Worm (Caenorhabditis elegans): Measurements from ENCODE around the gene B0272.4.
A peak's percentile ranks its signal among the peaks of the same experiment; 100 is the strongest.

B0272.4 gene

DNA sequence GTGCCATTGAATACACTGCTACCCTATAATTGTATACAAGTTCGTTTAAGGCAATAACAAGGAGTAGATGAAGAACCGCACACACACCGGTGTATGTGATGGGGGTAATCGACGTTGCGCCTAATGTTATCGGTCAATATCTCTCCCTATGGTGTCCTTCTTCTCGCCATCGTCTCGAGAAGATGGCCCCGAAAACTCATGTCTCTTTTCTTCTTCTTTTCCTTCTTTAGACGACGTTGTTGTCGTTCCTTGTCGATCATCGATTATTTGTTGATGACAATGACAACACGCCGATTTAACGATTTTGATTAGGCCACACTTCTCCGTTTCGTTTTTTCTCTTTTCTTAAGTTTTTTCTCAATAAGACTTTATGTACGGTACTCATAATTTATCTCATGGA, 19.1 kb upstream of the B0272.4 start:
- no peak for TF ChIP-seq T22C8.4 (GFP tag; IDR thresholded peaks at IDR 0.05)
- TF ChIP-seq med-1 (GFP tag; optimal IDR thresholded peaks at IDR 0.05; ENCODE audit: insufficient read depth) = no peak
- TF ChIP-seq tab-1 (GFP tag; IDR thresholded peaks at IDR 0.05) = no peak
- no peak for TF ChIP-seq ref-1 (GFP tag; conservative IDR thresholded peaks at IDR 0.05)

DNA sequence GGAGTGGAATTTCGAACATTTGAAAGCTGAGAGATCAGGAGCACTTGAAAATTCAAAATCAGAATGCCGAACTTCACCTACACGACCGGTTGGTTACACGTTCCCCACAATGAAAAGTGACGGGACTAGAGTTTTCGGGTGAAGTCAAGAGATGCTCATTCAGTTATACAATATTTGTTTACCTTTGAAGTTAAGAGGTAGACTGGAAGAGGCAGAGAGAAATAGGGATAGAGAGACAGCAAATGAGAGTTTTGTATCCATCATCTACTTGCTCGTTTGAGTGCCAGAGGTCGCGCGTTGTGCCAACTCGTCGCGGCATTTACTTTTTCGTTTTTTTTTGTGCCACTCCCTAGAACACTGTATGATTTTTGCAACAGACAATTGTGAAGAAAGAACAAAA, 17.5 kb upstream of the B0272.4 start:
- TF ChIP-seq T22C8.4 (GFP tag; IDR thresholded peaks at IDR 0.05) (no peak), klf-2 (GFP tag; conservative IDR thresholded peaks at IDR 0.05) (no peak), ztf-29 (GFP tag; IDR thresholded peaks at IDR 0.05) (no peak), ref-1 (GFP tag; conservative IDR thresholded peaks at IDR 0.05) (no peak), cog-1 (tag; optimal IDR thresholded peaks at IDR 0.05) (no peak), med-1 (GFP tag; optimal IDR thresholded peaks at IDR 0.05; ENCODE audit: insufficient read depth) (no peak), ztf-23 (GFP tag; IDR thresholded peaks at IDR 0.05) (no peak)

DNA sequence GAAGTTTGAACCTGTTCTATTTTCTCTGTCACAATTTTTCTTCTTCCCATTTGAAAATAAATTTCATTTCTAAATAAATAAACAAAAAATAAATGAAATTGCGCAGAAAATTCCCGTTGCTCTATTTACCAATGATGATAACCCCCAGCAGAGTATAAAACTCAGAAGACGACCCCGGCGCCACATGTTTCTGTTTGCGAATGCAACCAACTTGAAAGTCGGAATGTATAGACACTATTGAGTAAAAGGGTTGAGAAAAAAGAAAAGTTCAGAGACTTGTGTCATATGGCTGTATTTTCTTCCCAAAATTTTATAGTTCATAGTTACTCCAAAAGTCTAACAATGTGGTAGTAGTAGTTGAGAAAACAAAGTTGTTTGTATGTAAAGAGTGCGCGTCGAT, 16.6 kb upstream of the B0272.4 start:
- TF ChIP-seq ref-1 (GFP tag; conservative IDR thresholded peaks at IDR 0.05) (no peak), cog-1 (tag; optimal IDR thresholded peaks at IDR 0.05) (no peak), ztf-23 (GFP tag; IDR thresholded peaks at IDR 0.05) (no peak), klf-2 (GFP tag; conservative IDR thresholded peaks at IDR 0.05) (no peak), ztf-29 (GFP tag; IDR thresholded peaks at IDR 0.05) (no peak), tab-1 (GFP tag; IDR thresholded peaks at IDR 0.05) (no peak)

DNA sequence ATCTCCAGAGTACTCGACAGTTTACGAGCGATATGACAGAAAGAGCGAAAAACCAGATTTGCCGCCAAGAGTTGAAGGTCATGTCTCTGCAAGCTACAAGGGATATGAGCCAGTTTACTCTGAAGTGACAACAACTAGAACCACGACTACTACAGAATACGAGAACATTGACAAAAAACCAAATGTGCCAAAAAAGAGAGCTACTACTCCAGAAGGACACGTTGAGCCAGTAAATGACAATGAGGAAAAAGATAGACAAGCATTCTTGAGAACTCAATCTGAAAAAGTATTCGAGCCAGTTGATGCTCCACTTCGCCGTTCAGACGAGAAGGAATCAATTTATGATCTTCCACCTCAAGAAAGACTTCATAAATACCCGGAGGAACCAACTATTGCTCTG, 10.9 kb upstream of the B0272.4 start:
- TF ChIP-seq ztf-23 (GFP tag; IDR thresholded peaks at IDR 0.05) (no peak), tab-1 (GFP tag; IDR thresholded peaks at IDR 0.05) (no peak), flt-1 (GFP tag; IDR thresholded peaks at IDR 0.05) (no peak), ztf-29 (GFP tag; IDR thresholded peaks at IDR 0.05) (no peak), med-1 (GFP tag; optimal IDR thresholded peaks at IDR 0.05; ENCODE audit: insufficient read depth) (no peak), ref-1 (GFP tag; conservative IDR thresholded peaks at IDR 0.05) (no peak), cog-1 (tag; optimal IDR thresholded peaks at IDR 0.05) (no peak), T22C8.4 (GFP tag; IDR thresholded peaks at IDR 0.05) (no peak), klf-2 (GFP tag; conservative IDR thresholded peaks at IDR 0.05) (no peak)

DNA sequence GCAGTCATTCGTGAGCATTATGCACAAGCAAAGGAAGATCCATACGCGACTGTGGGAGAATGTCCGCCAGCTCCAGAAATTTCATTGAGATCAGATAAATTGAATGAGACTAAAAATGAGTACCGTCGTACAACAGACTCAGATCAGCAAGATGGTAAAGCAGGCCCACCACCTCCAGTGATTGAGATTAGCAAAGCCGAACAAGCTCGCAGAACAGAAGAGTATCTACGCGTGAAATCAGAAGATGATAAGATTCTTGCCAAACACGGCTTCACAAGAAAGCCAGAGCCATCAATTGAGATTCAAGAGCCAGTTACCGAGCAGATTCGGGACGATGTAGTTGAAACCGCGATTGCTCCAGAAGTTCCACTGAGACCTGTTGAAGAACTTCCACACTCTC, 10.3 kb upstream of the B0272.4 start:
- no peak for TF ChIP-seq cog-1 (tag; optimal IDR thresholded peaks at IDR 0.05)
- TF ChIP-seq klf-2 (GFP tag; conservative IDR thresholded peaks at IDR 0.05) = no peak
- no peak for TF ChIP-seq T22C8.4 (GFP tag; IDR thresholded peaks at IDR 0.05)
- no peak for TF ChIP-seq tab-1 (GFP tag; IDR thresholded peaks at IDR 0.05)
- TF ChIP-seq ztf-29 (GFP tag; IDR thresholded peaks at IDR 0.05) = no peak
- no peak for TF ChIP-seq flt-1 (GFP tag; IDR thresholded peaks at IDR 0.05)
- no peak for TF ChIP-seq med-1 (GFP tag; optimal IDR thresholded peaks at IDR 0.05; ENCODE audit: insufficient read depth)
- no peak for TF ChIP-seq ref-1 (GFP tag; conservative IDR thresholded peaks at IDR 0.05)
- TF ChIP-seq ztf-23 (GFP tag; IDR thresholded peaks at IDR 0.05) = no peak

DNA sequence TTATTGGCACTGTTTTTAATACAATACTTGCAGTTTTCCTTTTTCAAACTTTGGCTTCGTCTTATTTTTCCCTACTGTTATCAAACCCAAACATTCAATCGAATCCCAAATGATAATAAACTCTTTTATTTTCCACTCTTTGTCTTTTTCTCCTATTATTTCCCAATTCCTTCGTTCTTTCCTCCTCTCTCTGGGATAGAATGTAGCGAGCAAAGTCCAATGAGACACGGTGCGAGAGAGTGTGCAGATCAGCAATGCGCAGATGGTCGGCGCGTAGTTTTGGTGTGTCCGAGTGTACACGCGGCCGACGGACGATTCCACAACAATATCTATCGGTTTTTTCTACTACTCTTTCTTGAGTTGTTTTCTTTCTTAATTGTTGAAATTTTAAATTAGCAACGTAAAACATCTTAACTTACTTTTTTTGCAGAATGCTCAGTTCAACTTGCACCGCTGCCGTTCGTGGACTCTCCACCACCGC, 2.8 kb downstream of the B0272.4 start, which contains the start of gene B0272.3:
Gene B0272.3, plus strand, starts transcription at position 431 of the 481 bp plus-strand sequence.
- TF ChIP-seq ztf-23 (GFP tag; IDR thresholded peaks at IDR 0.05) = no peak
- peak; percentile 17 for TF ChIP-seq cog-1 (tag; optimal IDR thresholded peaks at IDR 0.05)

DNA sequence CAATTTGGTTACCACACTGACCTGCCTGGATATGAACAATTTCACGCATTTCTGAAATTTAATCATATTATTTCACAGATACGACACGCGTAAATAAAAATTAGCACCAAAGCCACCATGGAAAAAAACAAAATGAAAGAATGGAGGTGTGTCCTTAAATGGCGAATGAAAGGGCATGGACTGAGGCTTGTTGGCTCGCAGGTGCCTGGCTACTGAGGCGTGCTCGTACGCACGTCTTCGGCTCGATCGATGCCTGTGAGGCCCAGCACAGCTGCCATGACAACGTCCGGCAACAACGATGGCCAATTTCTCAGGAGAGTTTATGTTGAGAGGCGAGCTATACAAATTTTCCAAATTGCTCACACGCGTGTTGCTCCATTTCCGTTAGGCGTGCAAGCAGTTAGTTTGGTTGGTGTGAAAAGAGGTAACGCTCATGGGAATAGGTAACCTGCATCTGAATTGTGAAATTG, 8.6 kb downstream of the B0272.4 start, which contains the start of gene tbb-4:
Gene tbb-4, minus strand, starts transcription at position 51 of the 470 bp plus-strand sequence.
- TF ChIP-seq klf-2 (GFP tag; conservative IDR thresholded peaks at IDR 0.05) = no peak
- no peak for TF ChIP-seq med-1 (GFP tag; optimal IDR thresholded peaks at IDR 0.05; ENCODE audit: insufficient read depth)
- no peak for TF ChIP-seq ztf-23 (GFP tag; IDR thresholded peaks at IDR 0.05)
- TF ChIP-seq cog-1 (tag; optimal IDR thresholded peaks at IDR 0.05) = no peak
- TF ChIP-seq flt-1 (GFP tag; IDR thresholded peaks at IDR 0.05) = no peak
- no peak for TF ChIP-seq ref-1 (GFP tag; conservative IDR thresholded peaks at IDR 0.05)
- no peak for TF ChIP-seq ztf-29 (GFP tag; IDR thresholded peaks at IDR 0.05)
- TF ChIP-seq T22C8.4 (GFP tag; IDR thresholded peaks at IDR 0.05) = no peak
- no peak for TF ChIP-seq tab-1 (GFP tag; IDR thresholded peaks at IDR 0.05)

DNA sequence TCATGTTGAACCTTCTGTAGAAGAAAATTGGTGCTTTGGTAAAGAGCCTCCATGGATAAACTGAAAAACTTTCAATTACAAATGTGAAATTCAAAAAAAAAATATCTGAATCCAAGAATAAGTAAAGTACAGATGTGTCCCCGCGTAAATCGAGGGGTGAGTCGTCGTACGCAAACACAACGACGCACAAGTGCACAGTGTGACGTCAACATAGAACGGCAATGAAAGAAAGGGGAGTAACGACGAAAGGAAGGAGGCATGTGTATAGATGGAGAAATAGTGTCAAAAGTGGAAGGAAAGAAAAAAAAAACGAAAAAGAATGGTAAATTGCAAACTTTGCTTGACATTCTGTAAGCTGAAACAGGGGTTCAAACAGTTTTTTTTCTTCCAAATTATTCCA, 13.3 kb downstream of the B0272.4 start, which contains the start of gene memb-1:
Gene memb-1, minus strand, starts transcription at position 60 of the 400 bp plus-strand sequence.
- no peak for TF ChIP-seq flt-1 (GFP tag; IDR thresholded peaks at IDR 0.05)
- TF ChIP-seq ztf-23 (GFP tag; IDR thresholded peaks at IDR 0.05) = no peak
- peak; percentile 32 for TF ChIP-seq cog-1 (tag; optimal IDR thresholded peaks at IDR 0.05)
- no peak for TF ChIP-seq ref-1 (GFP tag; conservative IDR thresholded peaks at IDR 0.05)

DNA sequence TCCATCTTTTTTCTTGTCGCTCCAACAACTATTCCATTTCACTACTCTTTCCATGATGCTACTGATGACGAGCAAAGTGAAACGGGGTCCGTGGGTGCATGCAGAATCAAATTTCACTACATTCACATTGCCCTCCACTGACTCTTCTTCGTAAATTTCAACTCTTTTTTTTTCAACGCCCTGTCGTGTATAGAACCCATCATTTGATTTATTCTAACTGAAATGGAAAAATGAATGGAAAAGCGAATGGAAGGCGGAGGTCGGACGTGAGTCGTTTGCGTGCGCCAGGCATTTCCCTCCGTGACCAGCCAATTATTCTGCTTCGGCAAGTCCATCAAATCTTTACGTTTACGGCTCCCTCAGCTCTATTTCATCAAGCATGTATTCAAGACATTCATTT, 15.6 kb downstream of the B0272.4 start:
- no peak for TF ChIP-seq tab-1 (GFP tag; IDR thresholded peaks at IDR 0.05)
- TF ChIP-seq med-1 (GFP tag; optimal IDR thresholded peaks at IDR 0.05; ENCODE audit: insufficient read depth) = no peak
- TF ChIP-seq klf-2 (GFP tag; conservative IDR thresholded peaks at IDR 0.05) = no peak
- no peak for TF ChIP-seq ztf-29 (GFP tag; IDR thresholded peaks at IDR 0.05)
- TF ChIP-seq T22C8.4 (GFP tag; IDR thresholded peaks at IDR 0.05) = no peak
- TF ChIP-seq ztf-23 (GFP tag; IDR thresholded peaks at IDR 0.05) = no peak
- TF ChIP-seq flt-1 (GFP tag; IDR thresholded peaks at IDR 0.05) = no peak
- no peak for TF ChIP-seq ref-1 (GFP tag; conservative IDR thresholded peaks at IDR 0.05)
- TF ChIP-seq cog-1 (tag; optimal IDR thresholded peaks at IDR 0.05) = no peak

DNA sequence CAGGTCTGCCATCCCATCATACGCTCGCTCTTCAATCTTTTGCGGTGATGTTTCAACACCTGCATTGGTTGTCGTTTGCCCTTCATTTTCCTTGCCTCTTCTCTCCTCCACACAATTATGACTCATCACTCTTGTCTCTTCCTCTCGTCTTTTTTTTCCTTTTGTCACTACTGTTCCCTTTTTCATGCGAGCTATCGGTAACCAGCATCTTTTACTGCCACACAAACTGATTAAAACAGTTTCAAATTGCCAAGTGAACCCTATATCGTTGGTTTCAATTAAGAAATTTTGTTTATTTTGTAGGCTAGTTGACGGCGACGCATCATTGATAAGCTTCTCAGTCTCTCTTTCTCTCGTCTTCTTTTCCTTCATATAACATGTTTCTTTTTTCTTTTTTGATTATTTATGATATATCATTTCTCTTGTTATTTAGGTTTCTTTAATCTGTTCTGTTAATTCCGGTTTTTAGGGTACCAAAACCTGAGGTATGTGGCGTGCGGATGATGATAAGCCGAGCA, 18.0 kb downstream of the B0272.4 start, which contains the start of gene ZK899.1:
Gene ZK899.1, plus strand, starts transcription at position 468 of the 518 bp plus-strand sequence.
- no peak for TF ChIP-seq ref-1 (GFP tag; conservative IDR thresholded peaks at IDR 0.05)
- no peak for TF ChIP-seq cog-1 (tag; optimal IDR thresholded peaks at IDR 0.05)
- no peak for TF ChIP-seq med-1 (GFP tag; optimal IDR thresholded peaks at IDR 0.05; ENCODE audit: insufficient read depth)
- TF ChIP-seq T22C8.4 (GFP tag; IDR thresholded peaks at IDR 0.05) = no peak
- no peak for TF ChIP-seq flt-1 (GFP tag; IDR thresholded peaks at IDR 0.05)
- no peak for TF ChIP-seq klf-2 (GFP tag; conservative IDR thresholded peaks at IDR 0.05)
- TF ChIP-seq tab-1 (GFP tag; IDR thresholded peaks at IDR 0.05) = no peak
- no peak for TF ChIP-seq ztf-29 (GFP tag; IDR thresholded peaks at IDR 0.05)
- TF ChIP-seq ztf-23 (GFP tag; IDR thresholded peaks at IDR 0.05) = no peak

Measured in whole organism, midembryonic.